Fruit fly (Drosophila melanogaster) whole organism, pupa: ENCODE results near the gene CG9215.

Experiments used
- CG10348 ChIP-seq: fragments of 200-800 bp; sonication (Bioruptor generic); IDR thresholded peaks from 2 replicates; pipeline ENCODE4 v1.3.6; 2022; ENCODE audit warnings: missing biosample characterization, missing genetic modification characterization
- CG12605 ChIP-seq: fragments of 200-800 bp; sonication (Bioruptor generic); IDR thresholded peaks from 2 replicates; pipeline ENCODE4 v1.3.6; 2022; ENCODE audit warnings: missing biosample characterization, missing genetic modification characterization
- CG13204 ChIP-seq: fragments of 200-800 bp; sonication (Bioruptor generic); optimal IDR thresholded peaks from 2 replicates; lab custom pipeline; 2018; ENCODE audit warnings: missing biosample characterization, mild to moderate bottlenecking, missing genetic modification characterization, moderate library complexity
- CG14655 ChIP-seq: fragments of 200-800 bp; sonication (Bioruptor generic); optimal IDR thresholded peaks from 3 replicates; lab custom pipeline; 2017; ENCODE audit warnings: mild to moderate bottlenecking, missing biosample characterization, missing genetic modification reagents, missing genetic modification characterization
- CG15710 ChIP-seq: fragments of 200-800 bp; sonication (Bioruptor generic); optimal IDR thresholded peaks from 2 replicates; lab custom pipeline; 2018; ENCODE audit warnings: missing biosample characterization, mild to moderate bottlenecking, missing genetic modification characterization, moderate library complexity
- CG17806 ChIP-seq: fragments of 200-800 bp; sonication (Bioruptor generic); optimal IDR thresholded peaks from 2 replicates; lab custom pipeline; 2018; ENCODE audit warnings: missing biosample characterization, mild to moderate bottlenecking, missing genetic modification characterization, moderate library complexity
- CG32121 ChIP-seq: fragments of 200-800 bp; sonication (Bioruptor generic); IDR thresholded peaks from 2 replicates; pipeline ENCODE4 v1.3.6; 2022; ENCODE audit warnings: missing biosample characterization, missing genetic modification characterization
- CG34367 ChIP-seq: fragments of 200-800 bp; sonication (Bioruptor generic); optimal IDR thresholded peaks from 2 replicates; lab custom pipeline; 2018; ENCODE audit warnings: missing biosample characterization, mild to moderate bottlenecking, missing genetic modification characterization
- CG4496 ChIP-seq: fragments of 200-800 bp; sonication (Bioruptor generic); IDR thresholded peaks from 3 replicates; pipeline ENCODE4 v1.3.6; 2022; ENCODE audit warnings: missing biosample characterization, missing genetic modification characterization
- CG8159 ChIP-seq: fragments of 200-800 bp; sonication (Bioruptor generic); optimal IDR thresholded peaks from 3 replicates; lab custom pipeline; 2018; ENCODE audit warnings: missing biosample characterization, mild to moderate bottlenecking, missing genetic modification characterization, moderate library complexity
- CG8301 ChIP-seq: fragments of 200-800 bp; sonication (Bioruptor generic); optimal IDR thresholded peaks from 2 replicates; lab custom pipeline; 2018; ENCODE audit warnings: missing biosample characterization, mild to moderate bottlenecking, missing genetic modification characterization
- CG9948 ChIP-seq: fragments of 200-800 bp; sonication (Bioruptor generic); optimal IDR thresholded peaks from 2 replicates; lab custom pipeline; 2018; ENCODE audit warnings: missing biosample characterization, mild to moderate bottlenecking, missing genetic modification characterization, moderate library complexity
- D1 ChIP-seq: fragments of 200-800 bp; sonication (Bioruptor generic); optimal IDR thresholded peaks from 2 replicates; lab custom pipeline; 2018; ENCODE audit warnings: missing biosample characterization, mild to moderate bottlenecking, missing genetic modification characterization, moderate library complexity
- EcR ChIP-seq: fragments of 200-800 bp; sonication (Bioruptor generic); optimal IDR thresholded peaks from 3 replicates; lab custom pipeline; 2019; ENCODE audit warnings: missing biosample characterization, missing genetic modification characterization, mild to moderate bottlenecking, moderate library complexity, missing genetic modification reagents
- Ets98B ChIP-seq: fragments of 200-800 bp; sonication (Bioruptor generic); IDR thresholded peaks from 2 replicates; pipeline ENCODE4 v1.3.6; 2022; ENCODE audit warnings: missing biosample characterization, missing genetic modification characterization
- Pif1A ChIP-seq: fragments of 200-800 bp; sonication (Bioruptor generic); optimal IDR thresholded peaks from 3 replicates; lab custom pipeline; 2016; ENCODE audit warnings: missing biosample characterization, missing genetic modification characterization
- Pif1B ChIP-seq: fragments of 200-800 bp; sonication (Bioruptor generic); optimal IDR thresholded peaks from 3 replicates; lab custom pipeline; 2016; ENCODE audit warnings: missing biosample characterization, missing genetic modification characterization
- Snoo ChIP-seq: fragments of 200-800 bp; sonication (Bioruptor generic); optimal IDR thresholded peaks from 3 replicates; lab custom pipeline; 2017; ENCODE audit warnings: missing biosample characterization, mild to moderate bottlenecking, missing genetic modification characterization, inconsistent platforms
- fd96Ca ChIP-seq: fragments of 200-800 bp; sonication (Bioruptor generic); IDR thresholded peaks from 3 replicates; pipeline ENCODE4 v1.3.6; 2022; ENCODE audit warnings: missing biosample characterization, missing genetic modification characterization
- gl ChIP-seq: fragments of 200-800 bp; sonication (Bioruptor generic); optimal IDR thresholded peaks from 2 replicates; lab custom pipeline; 2018; ENCODE audit warnings: missing biosample characterization, mild to moderate bottlenecking, missing genetic modification characterization
- rn ChIP-seq: fragments of 200-800 bp; sonication (Bioruptor generic); IDR thresholded peaks from 2 replicates; pipeline ENCODE4 v1.3.6; 2022; ENCODE audit warnings: missing biosample characterization, missing genetic modification characterization

Gene CG9215

DNA sequence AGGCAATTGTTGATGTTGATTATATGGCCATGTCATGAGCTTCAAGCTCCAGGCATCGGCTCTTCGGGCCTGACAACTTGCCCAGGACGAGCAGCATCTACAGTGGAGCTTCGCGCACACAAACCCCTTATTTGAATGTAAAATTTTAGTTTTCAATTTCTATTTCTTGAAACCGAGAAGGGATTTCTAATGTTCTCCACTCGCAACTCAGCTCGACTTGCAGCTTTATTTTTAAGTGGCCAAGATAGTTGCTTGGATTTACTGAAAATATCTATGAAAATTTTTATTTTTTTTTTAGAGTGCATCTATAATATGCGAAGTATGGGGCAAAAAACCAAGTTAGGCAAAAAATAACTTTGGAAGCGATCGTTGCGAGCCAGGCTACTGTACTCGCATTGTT is 28.3 kb upstream of the CG9215 start:
- TF ChIP-seq CG17806 (tag; lab: Kevin White, UChicago) = peak; percentile 31
- TF ChIP-seq fd96Ca (GFP tag; lab: Robert Waterston, UW) = no peak
- peak; percentile 35 for TF ChIP-seq CG8301 (tag; lab: Kevin White, UChicago)
- no peak for TF ChIP-seq CG32121 (GFP tag; lab: Robert Waterston, UW)
- TF ChIP-seq CG34367 = no peak
- TF ChIP-seq CG8159 (tag; lab: Kevin White, UChicago) = peak; percentile 14
- TF ChIP-seq D1 (tag; lab: Kevin White, UChicago) = no peak
- TF ChIP-seq CG9948 (tag; lab: Kevin White, UChicago) = peak; percentile 27
- no peak for TF ChIP-seq gl
- TF ChIP-seq CG14655 = peak; percentile 61
- no peak for TF ChIP-seq rn (GFP tag; lab: Robert Waterston, UW)
- TF ChIP-seq CG10348 = no peak
- TF ChIP-seq Pif1B (GFP tag; lab: Kevin White, UChicago) = no peak
- no peak for TF ChIP-seq CG13204 (GFP tag; lab: Kevin White, UChicago)
- TF ChIP-seq CG15710 (tag; lab: Kevin White, UChicago) = peak; percentile 12
- no peak for TF ChIP-seq Ets98B (GFP tag; lab: Robert Waterston, UW)
- TF ChIP-seq CG4496 (GFP tag; lab: Robert Waterston, UW) = peak; percentile 35; the same call in 1 of the 3 replicates
- peak; percentile 26 for TF ChIP-seq Pif1A

DNA sequence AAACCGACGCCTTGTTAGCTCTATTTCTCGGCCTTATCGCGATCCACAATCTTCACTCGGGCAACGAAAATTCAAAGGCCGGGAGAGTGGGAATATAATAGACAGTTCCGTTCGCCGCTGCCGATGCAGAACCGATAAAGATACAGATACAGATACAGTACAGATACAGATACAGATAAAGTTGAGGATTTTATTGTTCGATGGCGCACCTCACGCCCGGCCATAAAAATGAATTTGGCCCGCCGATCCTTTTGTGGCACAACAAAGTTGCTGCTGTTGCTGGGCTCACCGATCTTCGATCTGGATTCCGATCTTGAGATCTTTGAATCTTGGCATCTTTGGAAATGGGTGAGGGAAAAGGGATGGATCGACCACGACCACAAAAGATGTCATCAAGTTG is 27.5 kb upstream of the CG9215 start:
- TF ChIP-seq Pif1A (no peak), CG32121 (GFP tag; lab: Robert Waterston, UW) (no peak), fd96Ca (GFP tag; lab: Robert Waterston, UW) (no peak), CG9948 (tag; lab: Kevin White, UChicago) (no peak), CG13204 (GFP tag; lab: Kevin White, UChicago) (no peak), CG17806 (tag; lab: Kevin White, UChicago) (no peak), rn (GFP tag; lab: Robert Waterston, UW) (no peak), CG14655 (no peak), CG10348 (no peak), CG34367 (no peak), CG8301 (tag; lab: Kevin White, UChicago) (no peak), Snoo (tag; lab: Kevin White, UChicago) (no peak), Pif1B (GFP tag; lab: Kevin White, UChicago) (no peak), CG12605 (GFP tag; lab: Robert Waterston, UW) (no peak), gl (no peak), EcR (GFP tag; lab: Kevin White, UChicago) (no peak), CG4496 (GFP tag; lab: Robert Waterston, UW) (no peak), D1 (tag; lab: Kevin White, UChicago) (no peak)

dm6 chrX:15609351-15609750 is 26.7 kb upstream of the CG9215 start:
- TF ChIP-seq CG15710 (tag; lab: Kevin White, UChicago) = no peak
- TF ChIP-seq Snoo (tag; lab: Kevin White, UChicago) = no peak
- no peak for TF ChIP-seq Ets98B (GFP tag; lab: Robert Waterston, UW)
- no peak for TF ChIP-seq CG4496 (GFP tag; lab: Robert Waterston, UW)
- TF ChIP-seq CG17806 (tag; lab: Kevin White, UChicago) = no peak

dm6 chrX:15608751-15609345 is 26.2 kb upstream of the CG9215 start:
- TF ChIP-seq EcR (GFP tag; lab: Kevin White, UChicago) = peak; percentile 77
- TF ChIP-seq CG9948 (tag; lab: Kevin White, UChicago) = no peak
- TF ChIP-seq CG8301 (tag; lab: Kevin White, UChicago) = no peak
- TF ChIP-seq Snoo (tag; lab: Kevin White, UChicago) = peak; percentile 4
- TF ChIP-seq CG12605 (GFP tag; lab: Robert Waterston, UW) = no peak
- TF ChIP-seq CG32121 (GFP tag; lab: Robert Waterston, UW) = no peak
- no peak for TF ChIP-seq Pif1B (GFP tag; lab: Kevin White, UChicago)
- TF ChIP-seq CG8159 (tag; lab: Kevin White, UChicago) = no peak
- no peak for TF ChIP-seq fd96Ca (GFP tag; lab: Robert Waterston, UW)
- peak; percentile 17 for TF ChIP-seq CG15710 (tag; lab: Kevin White, UChicago)
- no peak for TF ChIP-seq CG14655
- no peak for TF ChIP-seq CG34367
- TF ChIP-seq D1 (tag; lab: Kevin White, UChicago) = no peak
- TF ChIP-seq rn (GFP tag; lab: Robert Waterston, UW) = no peak
- TF ChIP-seq Ets98B (GFP tag; lab: Robert Waterston, UW) = no peak
- no peak for TF ChIP-seq CG17806 (tag; lab: Kevin White, UChicago)
- no peak for TF ChIP-seq Pif1A
- TF ChIP-seq CG13204 (GFP tag; lab: Kevin White, UChicago) = peak; percentile 70
- no peak for TF ChIP-seq CG4496 (GFP tag; lab: Robert Waterston, UW)
- no peak for TF ChIP-seq gl
- TF ChIP-seq CG10348 = no peak

DNA sequence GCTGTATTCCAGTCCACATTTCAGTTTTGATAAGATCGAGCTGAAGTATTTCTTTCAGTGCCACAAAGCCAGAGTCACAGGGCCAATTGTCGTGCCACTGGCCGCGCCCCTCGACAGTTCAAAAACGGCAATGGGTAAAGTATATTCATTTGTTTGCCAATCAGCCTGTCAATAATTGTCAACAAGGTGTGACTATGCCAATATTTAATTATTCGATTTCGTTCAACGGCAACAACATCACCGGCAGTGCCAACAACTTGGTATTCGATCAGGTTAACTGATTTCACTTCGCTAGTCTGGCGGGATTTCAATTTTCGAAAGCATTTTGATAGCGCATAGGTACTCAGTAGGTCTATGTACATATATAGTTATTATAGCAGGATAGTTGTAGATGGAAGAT is 19.8 kb upstream of the CG9215 start:
- TF ChIP-seq Snoo (tag; lab: Kevin White, UChicago) = no peak
- TF ChIP-seq CG14655 = no peak
- no peak for TF ChIP-seq fd96Ca (GFP tag; lab: Robert Waterston, UW)
- no peak for TF ChIP-seq CG10348
- no peak for TF ChIP-seq CG34367
- no peak for TF ChIP-seq Ets98B (GFP tag; lab: Robert Waterston, UW)

dm6 chrX:15601285-15601684 is 18.6 kb upstream of the CG9215 start:
- no peak for TF ChIP-seq rn (GFP tag; lab: Robert Waterston, UW)
- no peak for TF ChIP-seq CG8159 (tag; lab: Kevin White, UChicago)
- peak; percentile 24 for TF ChIP-seq CG17806 (tag; lab: Kevin White, UChicago)
- peak; percentile 54; the same call in 1 of the 3 replicates for TF ChIP-seq CG4496 (GFP tag; lab: Robert Waterston, UW)
- 0 out of 3 replicates have a peak, but pooled peaks have one; percentile 20 for TF ChIP-seq fd96Ca (GFP tag; lab: Robert Waterston, UW)
- no peak for TF ChIP-seq Snoo (tag; lab: Kevin White, UChicago)
- TF ChIP-seq EcR (GFP tag; lab: Kevin White, UChicago) = no peak
- no peak for TF ChIP-seq CG12605 (GFP tag; lab: Robert Waterston, UW)
- TF ChIP-seq CG13204 (GFP tag; lab: Kevin White, UChicago) = no peak
- TF ChIP-seq CG9948 (tag; lab: Kevin White, UChicago) = peak; percentile 1
- TF ChIP-seq CG34367 = no peak
- no peak for TF ChIP-seq CG10348
- peak; percentile 48; the same call in 1 of the 2 replicates for TF ChIP-seq CG32121 (GFP tag; lab: Robert Waterston, UW)
- TF ChIP-seq Pif1B (GFP tag; lab: Kevin White, UChicago) = no peak
- peak; percentile 22 for TF ChIP-seq CG8301 (tag; lab: Kevin White, UChicago)
- TF ChIP-seq CG14655 = peak; percentile 32
- 0 out of 2 replicates have a peak, but pooled peaks have one; percentile 14 for TF ChIP-seq Ets98B (GFP tag; lab: Robert Waterston, UW)
- no peak for TF ChIP-seq Pif1A
- TF ChIP-seq CG15710 (tag; lab: Kevin White, UChicago) = no peak
- TF ChIP-seq D1 (tag; lab: Kevin White, UChicago) = no peak
- TF ChIP-seq gl = no peak
